Fruit fly (Drosophila melanogaster) whole organism, prepupa: ENCODE data around the gene CG9986.

Experiments
- Blimp-1 ChIP-seq: fragments of 200-800 bp; sonication (Bioruptor generic); optimal IDR thresholded peaks from 3 replicates; lab custom pipeline; 2017; ENCODE audit warnings: missing biosample characterization, missing genetic modification characterization, mild to moderate bottlenecking, moderate library complexity, missing genetic modification reagents
- CG10631 ChIP-seq: fragments of 200-800 bp; sonication (Bioruptor generic); optimal IDR thresholded peaks from 2 replicates; lab custom pipeline; 2016; ENCODE audit warnings: missing biosample characterization, missing genetic modification characterization
- CG10669 ChIP-seq: fragments of 200-800 bp; sonication (Bioruptor generic); optimal IDR thresholded peaks from 3 replicates; lab custom pipeline; 2018; ENCODE audit warnings: missing biosample characterization, mild to moderate bottlenecking, missing genetic modification characterization, moderate library complexity
- CG11762 ChIP-seq: fragments of 200-800 bp; sonication (Bioruptor generic); optimal IDR thresholded peaks from 3 replicates; lab custom pipeline; 2016; ENCODE audit warnings: missing biosample characterization, missing genetic modification characterization; ENCODE audit not compliant: insufficient read depth
- CG11902 ChIP-seq: fragments of 200-800 bp; sonication (Bioruptor generic); optimal IDR thresholded peaks from 3 replicates; lab custom pipeline; 2016; ENCODE audit warnings: missing biosample characterization, missing genetic modification characterization
- CG15336 ChIP-seq: fragments of 200-800 bp; sonication (Bioruptor generic); IDR thresholded peaks from 2 replicates; pipeline ENCODE4 v1.3.6; 2022; ENCODE audit warnings: missing biosample characterization, missing genetic modification characterization
- CG1621 ChIP-seq: fragments of 200-800 bp; sonication (Bioruptor generic); optimal IDR thresholded peaks from 3 replicates; lab custom pipeline; 2018; ENCODE audit warnings: missing biosample characterization, mild to moderate bottlenecking, missing genetic modification characterization
- CG31627 ChIP-seq: fragments of 200-800 bp; sonication (Bioruptor generic); optimal IDR thresholded peaks from 3 replicates; lab custom pipeline; 2016; ENCODE audit warnings: missing biosample characterization, missing genetic modification characterization
- CG32006 ChIP-seq: fragments of 200-800 bp; sonication (Bioruptor generic); optimal IDR thresholded peaks from 3 replicates; lab custom pipeline; 2017; ENCODE audit warnings: missing biosample characterization, mild to moderate bottlenecking, missing genetic modification characterization
- CG34406 ChIP-seq: fragments of 200-800 bp; sonication (Bioruptor generic); optimal IDR thresholded peaks from 3 replicates; lab custom pipeline; 2016; ENCODE audit warnings: missing biosample characterization, missing genetic modification characterization
- CG6792 ChIP-seq: fragments of 200-800 bp; sonication (Bioruptor generic); optimal IDR thresholded peaks from 3 replicates; lab custom pipeline; 2016; ENCODE audit warnings: missing biosample characterization, missing genetic modification characterization
- CG6854 ChIP-seq: fragments of 200-800 bp; sonication (Bioruptor generic); optimal IDR thresholded peaks from 2 replicates; lab custom pipeline; 2017; ENCODE audit warnings: missing biosample characterization, mild to moderate bottlenecking, missing genetic modification characterization
- CG7368 ChIP-seq: fragments of 200-800 bp; sonication (Bioruptor generic); optimal IDR thresholded peaks from 3 replicates; lab custom pipeline; 2016; ENCODE audit warnings: missing biosample characterization, missing genetic modification characterization
- CG8119 ChIP-seq: fragments of 200-800 bp; sonication (Bioruptor generic); IDR thresholded peaks from 3 replicates; pipeline ENCODE4 v1.3.6; 2022; ENCODE audit warnings: missing biosample characterization, missing genetic modification characterization
- CG8319 ChIP-seq: fragments of 200-800 bp; sonication (Bioruptor generic); optimal IDR thresholded peaks from 3 replicates; lab custom pipeline; 2016; ENCODE audit warnings: missing biosample characterization, missing genetic modification characterization
- CG8632 ChIP-seq: fragments of 200-800 bp; sonication (Bioruptor generic); optimal IDR thresholded peaks from 3 replicates; lab custom pipeline; 2016; ENCODE audit warnings: missing biosample characterization, missing genetic modification characterization
- CG9139 ChIP-seq: fragments of 200-800 bp; sonication (Bioruptor generic); optimal IDR thresholded peaks from 3 replicates; lab custom pipeline; 2017; ENCODE audit warnings: missing biosample characterization, mild to moderate bottlenecking, missing genetic modification characterization
- Eip75B ChIP-seq: fragments of 200-800 bp; sonication (Bioruptor generic); optimal IDR thresholded peaks from 3 replicates; lab custom pipeline; 2016; ENCODE audit warnings: missing biosample characterization, missing genetic modification characterization
- Eip78C ChIP-seq: fragments of 200-800 bp; sonication (Bioruptor generic); peaks from one replicate; lab custom pipeline; 2016; ENCODE audit warnings: missing biosample characterization, missing genetic modification characterization
- Ets21C ChIP-seq: fragments of 200-800 bp; sonication (Bioruptor generic); optimal IDR thresholded peaks from 3 replicates; lab custom pipeline; 2016; ENCODE audit warnings: missing biosample characterization, missing genetic modification characterization
- Ets96B ChIP-seq: fragments of 200-800 bp; optimal IDR thresholded peaks from 2 replicates; lab custom pipeline; 2019; ENCODE audit warnings: missing biosample characterization, mild to moderate bottlenecking, missing genetic modification characterization, moderate library complexity
- Gug ChIP-seq: fragments of 200-800 bp; sonication (Bioruptor generic); IDR thresholded peaks from 2 replicates; pipeline ENCODE4 v1.3.6; 2022; ENCODE audit warnings: missing biosample characterization, missing genetic modification characterization
- Hr4 ChIP-seq: fragments of 200-800 bp; sonication (Bioruptor generic); optimal IDR thresholded peaks from 3 replicates; lab custom pipeline; 2016; ENCODE audit warnings: missing biosample characterization, missing genetic modification characterization
- Lpt ChIP-seq: fragments of 200-800 bp; sonication (Bioruptor generic); optimal IDR thresholded peaks from 3 replicates; lab custom pipeline; 2016; ENCODE audit warnings: missing biosample characterization, missing genetic modification characterization
- OdsH ChIP-seq: fragments of 200-800 bp; sonication (Bioruptor generic); optimal IDR thresholded peaks from 3 replicates; lab custom pipeline; 2016; ENCODE audit warnings: missing biosample characterization, missing genetic modification characterization
- Smox ChIP-seq: fragments of 200-800 bp; sonication (Bioruptor generic); optimal IDR thresholded peaks from 3 replicates; lab custom pipeline; 2016; ENCODE audit warnings: missing biosample characterization, missing genetic modification characterization
- Sox102F ChIP-seq: fragments of 200-800 bp; sonication (Bioruptor generic); optimal IDR thresholded peaks from 2 replicates; lab custom pipeline; 2016; ENCODE audit warnings: missing biosample characterization, mild to moderate bottlenecking, missing genetic modification characterization
- Sox14 ChIP-seq: fragments of 200-800 bp; sonication (Bioruptor generic); optimal IDR thresholded peaks from 3 replicates; lab custom pipeline; 2016; ENCODE audit warnings: missing biosample characterization, missing genetic modification characterization
- Sox15 ChIP-seq: fragments of 200-800 bp; sonication (Bioruptor generic); optimal IDR thresholded peaks from 3 replicates; lab custom pipeline; 2016; ENCODE audit warnings: missing biosample characterization, missing genetic modification characterization
- achi ChIP-seq: fragments of 200-800 bp; sonication (Bioruptor generic); optimal IDR thresholded peaks from 3 replicates; lab custom pipeline; 2016; ENCODE audit warnings: missing biosample characterization, missing genetic modification characterization
- acj6 ChIP-seq: fragments of 200-800 bp; sonication (Bioruptor generic); optimal IDR thresholded peaks from 3 replicates; lab custom pipeline; 2016; ENCODE audit warnings: missing biosample characterization, missing genetic modification characterization
- cyc ChIP-seq: fragments of 200-800 bp; sonication (Bioruptor generic); optimal IDR thresholded peaks from 3 replicates; lab custom pipeline; 2016; ENCODE audit warnings: missing biosample characterization, missing genetic modification characterization
- dsx ChIP-seq: fragments of 200-800 bp; optimal IDR thresholded peaks from 3 replicates; lab custom pipeline; 2019; ENCODE audit warnings: missing biosample characterization, mild to moderate bottlenecking, missing genetic modification characterization, moderate library complexity; ENCODE audit not compliant: poor library complexity, severe bottlenecking
- eg ChIP-seq: fragments of 200-800 bp; sonication (Bioruptor generic); IDR thresholded peaks from 3 replicates; pipeline ENCODE4 v1.3.6; 2022; ENCODE audit warnings: missing biosample characterization, missing genetic modification characterization
- fd85E ChIP-seq: fragments of 200-800 bp; sonication (Bioruptor generic); optimal IDR thresholded peaks from 3 replicates; lab custom pipeline; 2016; ENCODE audit warnings: missing biosample characterization, missing genetic modification characterization
- lz ChIP-seq: fragments of 200-800 bp; sonication (Bioruptor generic); optimal IDR thresholded peaks from 3 replicates; lab custom pipeline; 2016; ENCODE audit warnings: missing biosample characterization, missing genetic modification characterization
- net ChIP-seq: fragments of 200-800 bp; sonication (Bioruptor generic); optimal IDR thresholded peaks from 3 replicates; lab custom pipeline; 2016; ENCODE audit warnings: missing biosample characterization, missing genetic modification characterization
- pdm3 ChIP-seq: fragments of 200-800 bp; sonication (Bioruptor generic); optimal IDR thresholded peaks from 3 replicates; lab custom pipeline; 2016; ENCODE audit warnings: missing biosample characterization, missing genetic modification characterization
- salr ChIP-seq, 2 experiments: fragments of 200-800 bp; sonication (Bioruptor generic); optimal IDR thresholded peaks; 3 replicates each; lab custom pipeline; 2016 to 2018; ENCODE audit warnings: missing biosample characterization in 2 of 2, missing genetic modification characterization in 2 of 2, mild to moderate bottlenecking in 1 of 2
- spab ChIP-seq: fragments of 200-800 bp; sonication (Bioruptor generic); optimal IDR thresholded peaks from 2 replicates; lab custom pipeline; 2017; ENCODE audit warnings: missing biosample characterization, mild to moderate bottlenecking, missing genetic modification characterization, missing genetic modification reagents
- ss ChIP-seq, 2 experiments: fragments of 200-800 bp; sonication (Bioruptor generic); optimal IDR thresholded peaks; 2 replicates in 1 of 2; 3 replicates in 1 of 2; lab custom pipeline; 2017 to 2018; ENCODE audit warnings: mild to moderate bottlenecking in 2 of 2, missing biosample characterization in 2 of 2, missing genetic modification characterization in 2 of 2, moderate library complexity in 1 of 2
- svp ChIP-seq: fragments of 200-800 bp; sonication (Bioruptor generic); peaks from one replicate; lab custom pipeline; 2016; ENCODE audit warnings: missing biosample characterization, missing genetic modification characterization
- topi ChIP-seq: fragments of 200-800 bp; sonication (Bioruptor generic); optimal IDR thresholded peaks from 3 replicates; lab custom pipeline; 2016; ENCODE audit warnings: missing biosample characterization, missing genetic modification characterization
- vri ChIP-seq: fragments of 200-800 bp; sonication (Bioruptor generic); optimal IDR thresholded peaks from 3 replicates; lab custom pipeline; 2016; ENCODE audit warnings: missing biosample characterization, mild to moderate bottlenecking, missing genetic modification characterization

CG9986 gene

dm6 chr3R:28623564-28623963 is 17.7 kb downstream of the CG9986 start (continued):
- peak; percentile 55 for TF ChIP-seq Gug (GFP tag; lab: Robert Waterston, UW)
- peak; percentile 40 for TF ChIP-seq dsx
- TF ChIP-seq Ets96B (tag; lab: Kevin White, UChicago), result peak; percentile 40
- peak; percentile 38 for TF ChIP-seq CG10669 (GFP tag; lab: Kevin White, UChicago)
- peak; percentile 36 for TF ChIP-seq Sox14 (GFP tag; lab: Kevin White, UChicago)
- peak in 1 of 2 experiments; percentile 38 for TF ChIP-seq ss (GFP tag; optimal IDR thresholded peaks at IDR 0.05; lab: Kevin White, UChicago)
- TF ChIP-seq Blimp-1, result no peak
- TF ChIP-seq CG6854, result no peak
- TF ChIP-seq CG11762 (GFP tag; lab: Kevin White, UChicago), result peak; percentile 65
- TF ChIP-seq net, result peak; percentile 46
- peak; percentile 67 for TF ChIP-seq OdsH
- TF ChIP-seq CG9139 (GFP tag; lab: Kevin White, UChicago), result no peak
- peak; percentile 20 for TF ChIP-seq CG11902 (GFP tag; lab: Kevin White, UChicago)

dm6 chr3R:28627267-28627666 is 21.4 kb downstream of the CG9986 start:
- no peak for TF ChIP-seq topi (GFP tag; lab: Kevin White, UChicago)
- no peak for TF ChIP-seq fd85E (GFP tag; lab: Kevin White, UChicago)
- no peak for TF ChIP-seq CG8632 (GFP tag; lab: Kevin White, UChicago)
- TF ChIP-seq spab (GFP tag; lab: Kevin White, UChicago), result no peak
- no peak for TF ChIP-seq Gug (GFP tag; lab: Robert Waterston, UW)
- no peak for TF ChIP-seq CG7368 (GFP tag; lab: Kevin White, UChicago)
- peak; percentile 33 for TF ChIP-seq svp (GFP tag; lab: Kevin White, UChicago)
- TF ChIP-seq CG8119 (GFP tag; lab: Robert Waterston, UW), result 0 out of 3 replicates have a peak, but pooled peaks have one; percentile 16
- TF ChIP-seq dsx, result no peak
- TF ChIP-seq CG6792 (GFP tag; lab: Kevin White, UChicago), result no peak

- TF ChIP-seq CG6854, result no peak
Observed at dm6 chr3R:28628696-28629095, 22.8 kb downstream of the CG9986 start.

dm6 chr3R:28629186-28629979 is 23.5 kb downstream of the CG9986 start:
- TF ChIP-seq CG1621 (tag; lab: Kevin White, UChicago), result no peak
- TF ChIP-seq dsx, result peak; percentile 18
- TF ChIP-seq Sox102F (GFP tag; lab: Kevin White, UChicago), result no peak
- peak; percentile 31 for TF ChIP-seq CG6792 (GFP tag; lab: Kevin White, UChicago)
- peak; percentile 16 for TF ChIP-seq lz
- TF ChIP-seq Sox15 (GFP tag; lab: Kevin White, UChicago), result peak; percentile 6
- TF ChIP-seq Ets21C, result no peak
- peak; percentile 24 for TF ChIP-seq CG11762 (GFP tag; lab: Kevin White, UChicago)
- peak; percentile 50 for TF ChIP-seq CG34406 (GFP tag; lab: Kevin White, UChicago)
- peak; percentile 83 for TF ChIP-seq Eip78C
- peak; percentile 41; the same call in 1 of the 3 replicates for TF ChIP-seq eg (GFP tag; lab: Robert Waterston, UW)
- TF ChIP-seq achi (GFP tag; lab: Kevin White, UChicago), result peak; percentile 46
- TF ChIP-seq Hr4, result peak; percentile 55
- TF ChIP-seq Ets96B (tag; lab: Kevin White, UChicago), result peak; percentile 53
- peak; percentile 67 for TF ChIP-seq acj6 (GFP tag; lab: Kevin White, UChicago)
- peak; percentile 19 for TF ChIP-seq Lpt
- TF ChIP-seq CG31627 (GFP tag; lab: Kevin White, UChicago), result peak; percentile 13
- TF ChIP-seq CG32006 (GFP tag; lab: Kevin White, UChicago), result peak; percentile 79
- TF ChIP-seq net, result peak; percentile 42
- no peak for TF ChIP-seq Eip75B (GFP tag; lab: Kevin White, UChicago)
- TF ChIP-seq Smox (GFP tag; lab: Kevin White, UChicago), result peak; percentile 28
- TF ChIP-seq CG10669 (GFP tag; lab: Kevin White, UChicago), result peak; percentile 30
- peak in 1 of 2 experiments; percentile 71 for TF ChIP-seq salr (GFP tag; optimal IDR thresholded peaks at IDR 0.05; lab: Kevin White, UChicago)
- TF ChIP-seq vri (GFP tag; lab: Kevin White, UChicago), result peak; percentile 78
- 0 out of 2 replicates have a peak, but pooled peaks have one; percentile 11 for TF ChIP-seq CG15336
- TF ChIP-seq CG10631 (GFP tag; lab: Kevin White, UChicago), result peak; percentile 60
- peak; percentile 53 for TF ChIP-seq pdm3 (GFP tag; lab: Kevin White, UChicago)
- TF ChIP-seq CG8319, result no peak
- peak; percentile 23 for TF ChIP-seq cyc (GFP tag; lab: Kevin White, UChicago)
- peak; percentile 96 for TF ChIP-seq svp (GFP tag; lab: Kevin White, UChicago)
